Fruit fly (Drosophila melanogaster) whole organism, pupa: ENCODE results near the gene Rtnl2.

Experiments
- CG10348 ChIP-seq: fragments of 200-800 bp; sonication (Bioruptor generic); IDR thresholded peaks from 2 replicates; pipeline ENCODE4 v1.3.6; 2022; ENCODE audit warnings: missing biosample characterization, missing genetic modification characterization
- CG12605 ChIP-seq: fragments of 200-800 bp; sonication (Bioruptor generic); IDR thresholded peaks from 2 replicates; pipeline ENCODE4 v1.3.6; 2022; ENCODE audit warnings: missing biosample characterization, missing genetic modification characterization
- CG13204 ChIP-seq: fragments of 200-800 bp; sonication (Bioruptor generic); optimal IDR thresholded peaks from 2 replicates; lab custom pipeline; 2018; ENCODE audit warnings: missing biosample characterization, mild to moderate bottlenecking, missing genetic modification characterization, moderate library complexity
- CG14655 ChIP-seq: fragments of 200-800 bp; sonication (Bioruptor generic); optimal IDR thresholded peaks from 3 replicates; lab custom pipeline; 2017; ENCODE audit warnings: mild to moderate bottlenecking, missing biosample characterization, missing genetic modification reagents, missing genetic modification characterization
- CG15710 ChIP-seq: fragments of 200-800 bp; sonication (Bioruptor generic); optimal IDR thresholded peaks from 2 replicates; lab custom pipeline; 2018; ENCODE audit warnings: missing biosample characterization, mild to moderate bottlenecking, missing genetic modification characterization, moderate library complexity
- CG17806 ChIP-seq: fragments of 200-800 bp; sonication (Bioruptor generic); optimal IDR thresholded peaks from 2 replicates; lab custom pipeline; 2018; ENCODE audit warnings: missing biosample characterization, mild to moderate bottlenecking, missing genetic modification characterization, moderate library complexity
- CG32121 ChIP-seq: fragments of 200-800 bp; sonication (Bioruptor generic); IDR thresholded peaks from 2 replicates; pipeline ENCODE4 v1.3.6; 2022; ENCODE audit warnings: missing biosample characterization, missing genetic modification characterization
- CG34367 ChIP-seq: fragments of 200-800 bp; sonication (Bioruptor generic); optimal IDR thresholded peaks from 2 replicates; lab custom pipeline; 2018; ENCODE audit warnings: missing biosample characterization, mild to moderate bottlenecking, missing genetic modification characterization
- CG4496 ChIP-seq: fragments of 200-800 bp; sonication (Bioruptor generic); IDR thresholded peaks from 3 replicates; pipeline ENCODE4 v1.3.6; 2022; ENCODE audit warnings: missing biosample characterization, missing genetic modification characterization
- CG8159 ChIP-seq: fragments of 200-800 bp; sonication (Bioruptor generic); optimal IDR thresholded peaks from 3 replicates; lab custom pipeline; 2018; ENCODE audit warnings: missing biosample characterization, mild to moderate bottlenecking, missing genetic modification characterization, moderate library complexity
- CG8301 ChIP-seq: fragments of 200-800 bp; sonication (Bioruptor generic); optimal IDR thresholded peaks from 2 replicates; lab custom pipeline; 2018; ENCODE audit warnings: missing biosample characterization, mild to moderate bottlenecking, missing genetic modification characterization
- CG9948 ChIP-seq: fragments of 200-800 bp; sonication (Bioruptor generic); optimal IDR thresholded peaks from 2 replicates; lab custom pipeline; 2018; ENCODE audit warnings: missing biosample characterization, mild to moderate bottlenecking, missing genetic modification characterization, moderate library complexity
- D1 ChIP-seq: fragments of 200-800 bp; sonication (Bioruptor generic); optimal IDR thresholded peaks from 2 replicates; lab custom pipeline; 2018; ENCODE audit warnings: missing biosample characterization, mild to moderate bottlenecking, missing genetic modification characterization, moderate library complexity
- EcR ChIP-seq: fragments of 200-800 bp; sonication (Bioruptor generic); optimal IDR thresholded peaks from 3 replicates; lab custom pipeline; 2019; ENCODE audit warnings: missing biosample characterization, missing genetic modification characterization, mild to moderate bottlenecking, moderate library complexity, missing genetic modification reagents
- Ets98B ChIP-seq: fragments of 200-800 bp; sonication (Bioruptor generic); IDR thresholded peaks from 2 replicates; pipeline ENCODE4 v1.3.6; 2022; ENCODE audit warnings: missing biosample characterization, missing genetic modification characterization
- Pif1A ChIP-seq: fragments of 200-800 bp; sonication (Bioruptor generic); optimal IDR thresholded peaks from 3 replicates; lab custom pipeline; 2016; ENCODE audit warnings: missing biosample characterization, missing genetic modification characterization
- Pif1B ChIP-seq: fragments of 200-800 bp; sonication (Bioruptor generic); optimal IDR thresholded peaks from 3 replicates; lab custom pipeline; 2016; ENCODE audit warnings: missing biosample characterization, missing genetic modification characterization
- Snoo ChIP-seq: fragments of 200-800 bp; sonication (Bioruptor generic); optimal IDR thresholded peaks from 3 replicates; lab custom pipeline; 2017; ENCODE audit warnings: missing biosample characterization, mild to moderate bottlenecking, missing genetic modification characterization, inconsistent platforms
- fd96Ca ChIP-seq: fragments of 200-800 bp; sonication (Bioruptor generic); IDR thresholded peaks from 3 replicates; pipeline ENCODE4 v1.3.6; 2022; ENCODE audit warnings: missing biosample characterization, missing genetic modification characterization
- gl ChIP-seq: fragments of 200-800 bp; sonication (Bioruptor generic); optimal IDR thresholded peaks from 2 replicates; lab custom pipeline; 2018; ENCODE audit warnings: missing biosample characterization, mild to moderate bottlenecking, missing genetic modification characterization
- rn ChIP-seq: fragments of 200-800 bp; sonication (Bioruptor generic); IDR thresholded peaks from 2 replicates; pipeline ENCODE4 v1.3.6; 2022; ENCODE audit warnings: missing biosample characterization, missing genetic modification characterization

Rtnl2 gene

dm6 chr3R:7530184-7530821 lies at the start of gene Rtnl2, which contains the start of gene alphaTub84D:
Gene Rtnl2 (minus strand): TSS chr3R:7530241.
Gene alphaTub84D (plus strand): TSS chr3R:7530753.
- no peak for TF ChIP-seq CG8301

DNA sequence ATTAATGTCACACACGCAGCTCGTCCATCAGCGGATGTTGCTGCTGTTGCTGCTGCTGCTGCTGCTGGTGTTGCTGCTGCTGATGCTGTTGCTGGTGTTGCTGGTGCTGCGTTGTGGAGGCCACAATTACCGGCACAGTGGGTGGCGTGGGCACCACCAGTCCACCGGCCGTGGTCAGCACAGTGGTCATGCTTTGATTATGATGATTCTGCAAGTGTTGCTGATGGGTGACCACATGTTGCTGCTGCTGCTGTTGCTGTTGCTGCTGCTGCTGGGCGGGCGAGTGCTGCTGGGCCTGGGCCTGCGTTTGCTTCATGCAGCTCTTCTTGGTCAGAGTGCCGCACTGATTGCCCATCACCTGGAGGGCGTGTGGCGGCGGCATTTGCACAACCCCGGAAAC lies 42.2 kb upstream of the Rtnl2 start:
- TF ChIP-seq CG9948 (no peak), EcR (no peak), CG34367 (tag; lab: Kevin White, UChicago) (no peak), CG8301 (no peak), CG13204 (GFP tag; lab: Kevin White, UChicago) (no peak), D1 (tag; lab: Kevin White, UChicago) (no peak), Pif1B (GFP tag; lab: Kevin White, UChicago) (no peak), gl (tag; lab: Kevin White, UChicago) (no peak), Pif1A (GFP tag; lab: Kevin White, UChicago) (no peak), Ets98B (GFP tag; lab: Robert Waterston, UW) (no peak), fd96Ca (GFP tag; lab: Robert Waterston, UW) (no peak), CG12605 (GFP tag; lab: Robert Waterston, UW) (no peak), CG8159 (tag; lab: Kevin White, UChicago) (no peak), CG14655 (GFP tag; lab: Kevin White, UChicago) (no peak), CG32121 (GFP tag; lab: Robert Waterston, UW) (no peak), Snoo (tag; lab: Kevin White, UChicago) (no peak), CG10348 (no peak), rn (GFP tag; lab: Robert Waterston, UW) (no peak), CG15710 (tag; lab: Kevin White, UChicago) (no peak), CG4496 (GFP tag; lab: Robert Waterston, UW) (no peak)

DNA sequence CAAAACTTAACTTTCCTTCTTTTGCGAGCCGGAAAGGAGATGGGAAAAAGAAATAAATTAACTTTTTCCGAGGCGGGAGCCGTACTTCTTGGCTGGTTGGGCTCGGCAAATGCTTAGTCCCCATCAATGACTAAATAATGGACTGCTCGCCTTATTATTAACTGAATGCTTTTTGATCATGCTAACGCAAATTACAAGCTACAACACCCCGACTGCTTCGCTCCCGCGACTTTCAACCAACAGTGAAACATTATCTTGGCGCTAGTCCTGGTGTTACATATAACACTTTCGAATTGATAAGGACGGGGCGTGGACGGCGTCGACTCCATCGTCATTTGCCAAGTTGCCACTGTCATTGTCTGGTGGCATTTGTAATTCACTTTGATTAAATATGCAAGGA lies 21.7 kb upstream of the Rtnl2 start, which contains the start of gene CG45545:
CG45545 (plus strand) TSS at position 301 of the 400 bp plus-strand sequence.
- TF ChIP-seq rn (GFP tag; lab: Robert Waterston, UW), result no peak
- TF ChIP-seq Pif1B (GFP tag; lab: Kevin White, UChicago), result no peak
- no peak for TF ChIP-seq CG10348
- TF ChIP-seq D1 (tag; lab: Kevin White, UChicago), result no peak
- no peak for TF ChIP-seq fd96Ca (GFP tag; lab: Robert Waterston, UW)
- no peak for TF ChIP-seq CG15710 (tag; lab: Kevin White, UChicago)
- TF ChIP-seq CG14655 (GFP tag; lab: Kevin White, UChicago), result no peak
- no peak for TF ChIP-seq CG34367 (tag; lab: Kevin White, UChicago)
- TF ChIP-seq Pif1A (GFP tag; lab: Kevin White, UChicago), result no peak
- TF ChIP-seq CG17806 (tag; lab: Kevin White, UChicago), result no peak
- no peak for TF ChIP-seq EcR
- no peak for TF ChIP-seq CG8159 (tag; lab: Kevin White, UChicago)
- TF ChIP-seq CG4496 (GFP tag; lab: Robert Waterston, UW), result no peak
- TF ChIP-seq Ets98B (GFP tag; lab: Robert Waterston, UW), result no peak
- no peak for TF ChIP-seq CG13204 (GFP tag; lab: Kevin White, UChicago)
- TF ChIP-seq CG32121 (GFP tag; lab: Robert Waterston, UW), result no peak
- no peak for TF ChIP-seq Snoo (tag; lab: Kevin White, UChicago)
- no peak for TF ChIP-seq gl (tag; lab: Kevin White, UChicago)
- no peak for TF ChIP-seq CG8301
- TF ChIP-seq CG9948, result no peak

DNA sequence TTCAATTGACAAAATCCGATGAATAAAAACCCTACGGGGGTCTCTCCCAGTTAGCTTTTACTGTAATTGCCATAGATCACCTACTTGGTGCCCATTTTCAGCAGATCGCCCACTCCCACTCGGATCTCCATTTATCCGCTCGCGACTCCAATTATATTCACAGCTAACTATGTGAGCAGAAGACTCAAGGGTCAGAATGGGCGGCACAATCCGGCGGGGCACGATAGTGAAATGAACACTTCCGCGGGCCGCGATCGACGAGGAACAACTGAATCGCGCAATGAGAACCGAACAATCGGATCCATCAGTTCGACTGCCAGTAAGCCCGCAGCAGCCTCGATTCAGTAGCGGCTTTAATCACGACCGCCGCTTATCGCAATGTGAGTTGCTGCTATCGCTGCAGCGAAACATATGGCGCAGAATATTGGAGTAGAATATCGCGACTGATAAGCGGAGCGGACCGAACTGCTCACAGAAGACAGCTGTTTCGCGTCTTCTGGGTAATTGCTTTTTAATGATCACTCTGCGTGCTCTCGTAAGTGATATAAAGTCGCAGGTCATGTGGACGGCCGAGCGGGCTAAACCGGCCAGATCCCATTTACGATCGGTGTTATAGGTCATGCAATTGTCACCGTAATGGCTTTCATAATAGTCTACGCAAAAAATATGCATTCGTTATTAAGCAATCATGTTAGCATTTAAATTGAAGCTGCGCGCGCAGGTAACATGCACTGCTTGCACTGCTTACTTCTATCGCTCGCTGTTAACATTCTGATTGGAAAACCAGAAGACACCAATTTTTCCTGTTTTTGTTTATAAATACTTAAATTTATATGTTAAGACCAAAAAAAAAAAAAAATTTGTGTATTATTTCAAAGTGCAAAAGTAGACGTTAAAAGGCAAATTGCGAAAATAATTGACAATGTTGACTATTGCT lies 19.0 kb upstream of the Rtnl2 start, which contains the start of gene alpha-Est1:
alpha-Est1 (minus strand) TSS at position 317 of the 937 bp plus-strand sequence.
- TF ChIP-seq Ets98B (GFP tag; lab: Robert Waterston, UW) (peak; percentile 24; the same call in 1 of the 2 replicates), CG17806 (tag; lab: Kevin White, UChicago) (no peak), CG32121 (GFP tag; lab: Robert Waterston, UW) (no peak; the same call in 1 of the 2 replicates), CG14655 (GFP tag; lab: Kevin White, UChicago) (peak; percentile 13), D1 (tag; lab: Kevin White, UChicago) (no peak), fd96Ca (GFP tag; lab: Robert Waterston, UW) (peak; percentile 43; the same call in 1 of the 3 replicates)

DNA sequence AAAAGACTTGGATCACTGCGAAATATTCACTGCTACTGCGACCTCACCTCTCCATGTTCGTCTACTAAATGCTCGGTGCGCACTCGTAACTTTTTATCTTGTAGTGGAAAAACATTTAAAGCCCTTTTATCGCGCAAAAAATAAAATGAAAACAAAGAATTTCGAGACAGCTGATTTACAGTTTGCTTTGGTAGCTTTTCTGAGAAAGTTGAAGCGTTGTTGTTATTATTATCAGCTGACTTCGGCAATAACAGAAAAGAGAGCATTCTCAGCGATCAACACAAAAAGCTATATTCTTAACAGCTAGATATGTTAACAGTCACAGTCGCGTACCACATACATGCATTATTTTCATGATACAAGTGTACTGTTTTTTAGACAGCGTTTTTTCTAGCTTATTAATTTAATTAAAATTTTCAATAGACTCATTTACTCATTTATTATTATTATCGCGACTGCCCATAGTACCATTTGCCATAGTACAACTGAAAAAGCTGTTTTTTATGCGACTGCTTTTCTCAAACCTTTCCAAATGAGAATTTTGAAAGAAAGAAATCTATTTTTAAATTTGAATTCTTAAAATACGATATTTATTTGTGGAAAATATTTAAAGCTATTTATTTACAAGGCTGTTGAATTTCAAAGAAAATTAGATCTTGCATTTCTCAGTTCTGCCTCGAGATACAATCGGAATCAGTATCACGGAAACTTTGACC lies 11.3 kb upstream of the Rtnl2 start, which contains the start of the genes alpha-Est3 and alpha-Est2:
alpha-Est3 (minus strand) TSS at position 487 of the 716 bp plus-strand sequence.
alpha-Est2 (plus strand) TSS at position 666 of the 716 bp plus-strand sequence.
- TF ChIP-seq rn (GFP tag; lab: Robert Waterston, UW) (no peak), CG15710 (tag; lab: Kevin White, UChicago) (no peak)
- TF ChIP-seq, all 21 proteins: peak for 0
